Worm (Caenorhabditis elegans): ENCODE results near the gene msp-10.

msp-10 gene

DNA sequence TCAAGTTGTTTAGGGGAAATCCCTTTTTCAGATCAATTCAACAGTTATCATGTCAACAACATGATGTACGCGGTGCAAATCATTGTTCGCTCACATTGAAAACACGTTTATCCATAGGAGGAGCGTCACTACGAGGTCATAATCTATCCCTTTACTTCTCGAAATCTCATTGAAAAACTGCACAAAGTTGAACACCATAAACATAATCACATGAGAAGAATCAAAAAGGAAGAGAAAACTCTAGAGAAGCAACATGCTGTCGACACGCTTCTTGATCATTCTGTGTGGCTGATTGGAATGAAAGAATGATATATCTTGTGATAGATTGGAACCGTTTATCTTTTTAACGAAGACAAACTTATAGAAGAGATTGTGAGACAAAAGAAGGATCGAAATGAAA lies 30.5 kb downstream of the msp-10 start (continued):
- no peak for TF ChIP-seq fos-1 (tag; optimal IDR thresholded peaks at IDR 0.05)
- no peak for TF ChIP-seq unc-98 (GFP tag; IDR thresholded peaks at IDR 0.05)
- no peak for TF ChIP-seq zip-4 (GFP tag; optimal IDR thresholded peaks at IDR 0.05)
- peak; percentile 61 to 74 for TF ChIP-seq lsy-2 (tag; optimal IDR thresholded peaks at IDR 0.05)
- no peak for TF ChIP-seq tlp-1 (tag; optimal IDR thresholded peaks at IDR 0.05)
- TF ChIP-seq pax-3 (tag; optimal IDR thresholded peaks at IDR 0.05) = no peak
- TF ChIP-seq xbp-1 (tag; optimal IDR thresholded peaks at IDR 0.05) = no peak
- TF ChIP-seq aha-1 (tag; optimal IDR thresholded peaks at IDR 0.05) = no peak
- TF ChIP-seq fkh-4 (tag; optimal IDR thresholded peaks at IDR 0.05; ENCODE audit: borderline replicate concordance) = no peak
- TF ChIP-seq Y116A8C.19 (tag; optimal IDR thresholded peaks at IDR 0.05; ENCODE audit: borderline replicate concordance) = no peak
- TF ChIP-seq lir-3 (tag; optimal IDR thresholded peaks at IDR 0.05; ENCODE audit: poor library complexity) = peak; percentile 56
- TF ChIP-seq pag-3 (tag; optimal IDR thresholded peaks at IDR 0.05; ENCODE audit: borderline replicate concordance, insufficient read depth) = no peak
- TF ChIP-seq aly-2 (tag; optimal IDR thresholded peaks at IDR 0.05) = no peak
- no peak for TF ChIP-seq pqm-1 (tag; optimal IDR thresholded peaks at IDR 0.05)
- 0 out of 2 replicates have a peak, but pooled peaks have one; percentile 21 for TF ChIP-seq ceh-88 (GFP tag; IDR thresholded peaks at IDR 0.05)

DNA sequence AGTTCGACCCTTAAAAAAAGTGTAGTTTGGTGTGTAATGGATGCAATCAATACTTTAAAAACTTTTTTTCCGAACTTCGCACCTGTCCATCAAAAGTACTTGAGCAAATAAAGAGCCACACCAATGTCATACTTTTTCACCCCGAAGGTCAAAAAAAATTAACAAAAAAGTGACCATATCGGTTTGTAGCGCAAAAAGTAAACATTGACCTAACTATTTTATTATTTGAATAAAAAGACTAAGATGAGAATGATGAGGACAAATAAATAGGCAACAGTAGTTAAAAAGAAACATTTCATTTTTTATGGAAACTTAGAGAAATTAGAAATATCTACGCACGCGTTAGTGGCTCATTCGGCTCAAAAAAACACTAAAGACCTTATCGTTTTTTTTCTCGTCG lies 31.9 kb downstream of the msp-10 start:
- TF ChIP-seq tbx-2 (tag; optimal IDR thresholded peaks at IDR 0.05) (peak; percentile 45), ets-5 (GFP tag; IDR thresholded peaks at IDR 0.05) (no peak), pax-3 (tag; optimal IDR thresholded peaks at IDR 0.05) (no peak), nhr-77 (tag; optimal IDR thresholded peaks at IDR 0.05) (peak; percentile 16), nhr-90 (tag; optimal IDR thresholded peaks at IDR 0.05; ENCODE audit: poor library complexity) (no peak), fkh-10 (GFP tag; optimal IDR thresholded peaks at IDR 0.05) (no peak), mab-9 (GFP tag; IDR thresholded peaks at IDR 0.05) (no peak), lin-14 (GFP tag; optimal IDR thresholded peaks at IDR 0.05) (peak; percentile 31), grh-1 (GFP tag; IDR thresholded peaks at IDR 0.05) (no peak), swsn-7 (tag; optimal IDR thresholded peaks at IDR 0.05) (no peak), ztf-4 (tag; optimal IDR thresholded peaks at IDR 0.05) (no peak), C16A3.4 (tag; optimal IDR thresholded peaks at IDR 0.05) (no peak), C04F5.9 (tag; optimal IDR thresholded peaks at IDR 0.05) (no peak), F16B12.6 (tag; optimal IDR thresholded peaks at IDR 0.05) (no peak), mdl-1 (tag; optimal IDR thresholded peaks at IDR 0.05) (no peak)

DNA sequence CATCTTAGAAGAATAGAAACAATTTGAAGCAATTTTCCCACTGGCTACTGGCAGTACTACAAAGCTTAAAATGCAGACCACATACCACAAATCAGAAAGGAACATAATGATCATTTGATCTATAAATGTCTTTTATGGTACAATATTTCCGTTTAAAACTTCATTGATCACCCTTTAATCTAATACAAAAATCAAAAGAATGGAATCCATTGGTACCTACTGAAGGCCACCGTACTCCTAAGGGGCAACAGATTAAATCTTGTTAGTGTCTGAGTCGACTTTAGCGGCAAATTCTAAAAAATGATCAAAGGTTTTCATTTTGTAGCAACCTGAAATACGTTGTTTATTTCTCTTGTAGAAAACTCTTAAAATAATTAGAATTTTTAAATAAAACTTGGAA lies 34.8 kb downstream of the msp-10 start:
- no peak for TF ChIP-seq lin-39 (tag; optimal IDR thresholded peaks at IDR 0.05)
- TF ChIP-seq efl-1 (optimal IDR thresholded peaks at IDR 0.05) = no peak
- peak in 1 of 2 experiments; percentile 53 for TF ChIP-seq efl-1 (GFP tag; optimal IDR thresholded peaks at IDR 0.05 in 1 of 2)
- no peak for TF ChIP-seq mdl-1 (tag; optimal IDR thresholded peaks at IDR 0.05)
- TF ChIP-seq lsy-2 (tag; optimal IDR thresholded peaks at IDR 0.05) = peak in 1 of 2 experiments; percentile 29
- TF ChIP-seq nhr-85 (tag) = peak; percentile 86
- TF ChIP-seq nhr-20 (tag; optimal IDR thresholded peaks at IDR 0.05) = peak; percentile 52
- TF ChIP-seq nhr-71 (tag; optimal IDR thresholded peaks at IDR 0.05) = no peak

DNA sequence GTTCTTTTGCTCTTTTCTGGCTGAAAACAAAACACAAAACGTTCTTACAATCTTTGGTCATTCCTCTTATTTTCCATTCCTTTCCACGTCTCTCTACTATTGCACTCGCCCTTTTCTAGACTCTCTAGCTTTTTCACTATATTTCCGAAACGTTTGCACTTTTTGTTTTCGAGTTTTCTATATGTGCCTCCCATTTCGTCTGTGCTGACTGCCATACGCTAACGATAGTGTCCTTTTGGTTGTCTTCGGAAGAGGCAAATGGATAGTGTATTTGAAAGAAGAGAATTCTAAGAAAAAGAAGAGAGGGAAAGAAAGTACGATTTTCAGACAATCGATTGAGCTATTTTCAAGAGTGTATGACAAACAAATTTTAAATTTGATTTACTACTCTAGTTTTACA lies 35.3 kb downstream of the msp-10 start:
- no peak for TF ChIP-seq ztf-11 (tag; optimal IDR thresholded peaks at IDR 0.05)
- no peak for TF ChIP-seq ztf-4 (tag; optimal IDR thresholded peaks at IDR 0.05)
- TF ChIP-seq ama-1 (optimal IDR thresholded peaks at IDR 0.05) = no peak
- TF ChIP-seq elt-2 (tag; optimal IDR thresholded peaks at IDR 0.05) = peak; percentile 39
- TF ChIP-seq ceh-82 (tag; optimal IDR thresholded peaks at IDR 0.05) = peak in 1 of 3 experiments; percentile 22
- peak in 1 of 2 experiments; percentile 26 for TF ChIP-seq lin-35 (GFP tag; optimal IDR thresholded peaks at IDR 0.05)
- TF ChIP-seq C04F5.9 (tag; optimal IDR thresholded peaks at IDR 0.05) = no peak
- TF ChIP-seq lin-14 (GFP tag; optimal IDR thresholded peaks at IDR 0.05) = peak; percentile 64
- no peak for TF ChIP-seq ceh-90 (tag; optimal IDR thresholded peaks at IDR 0.05)
- no peak for TF ChIP-seq skn-1 (tag; optimal IDR thresholded peaks at IDR 0.05)
- TF ChIP-seq mep-1 (tag; optimal IDR thresholded peaks at IDR 0.05) = peak; percentile 14
- TF ChIP-seq rnt-1 (tag; optimal IDR thresholded peaks at IDR 0.05) = peak; percentile 3
- TF ChIP-seq fos-1 (tag; optimal IDR thresholded peaks at IDR 0.05) = no peak
- TF ChIP-seq snu-23 (GFP tag; optimal IDR thresholded peaks at IDR 0.05) = peak; percentile 8
- peak; percentile 37 for TF ChIP-seq nhr-71 (tag; optimal IDR thresholded peaks at IDR 0.05)
- TF ChIP-seq lsy-2 (tag; optimal IDR thresholded peaks at IDR 0.05) = peak in 1 of 2 experiments; percentile 11
- no peak for TF ChIP-seq efl-1 (optimal IDR thresholded peaks at IDR 0.05)
- TF ChIP-seq efl-1 (GFP tag; optimal IDR thresholded peaks at IDR 0.05 in 1 of 2) = no peak

Measured in whole organism, L1 larva.